Worm (Caenorhabditis elegans) whole organism, L3 larva: Measurements from ENCODE around the gene C28H8.8.

ENCODE experiments used
- ama-1 ChIP-seq: fragments of 150-350 bp; optimal IDR thresholded peaks from 2 replicates; lab custom pipeline; 2018
- nhr-237 ChIP-seq: fragments of 150-350 bp; optimal IDR thresholded peaks from 2 replicates; lab custom pipeline; 2014; ENCODE audit warnings: missing biosample characterization, missing genetic modification characterization
- skn-1 ChIP-seq: fragments of 150-350 bp; optimal IDR thresholded peaks from 2 replicates; lab custom pipeline; 2014; ENCODE audit warnings: missing biosample characterization, missing genetic modification characterization

DNA sequence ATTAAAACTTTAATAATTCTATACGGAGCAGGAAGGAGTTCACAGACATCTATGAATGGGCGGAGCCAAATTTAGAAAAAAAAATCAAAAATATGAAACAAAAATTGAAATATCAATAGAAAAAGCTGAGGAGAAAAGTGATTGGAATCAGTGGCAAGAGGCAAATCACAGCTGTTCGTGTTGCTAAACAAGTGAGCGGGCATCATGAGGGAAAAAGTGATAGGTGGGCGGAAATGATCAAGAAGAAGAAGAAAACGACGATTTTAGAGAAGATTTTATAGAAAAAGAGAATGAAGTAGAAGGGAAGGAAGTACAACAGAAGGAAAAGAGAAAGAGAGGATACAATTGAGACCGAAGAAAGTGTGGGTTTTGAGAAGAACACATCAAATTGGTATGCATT is 10.1 kb upstream of the C28H8.8 start:
- no peak for TF ChIP-seq ama-1 (lab: Kevin White, UChicago)
- TF ChIP-seq nhr-237 (tag; lab: Kevin White, UChicago), result no peak
- TF ChIP-seq skn-1, result no peak
